Fruit fly (Drosophila melanogaster): ENCODE measurements around the gene alpha-Est4.

The alpha-Est4 gene

DNA sequence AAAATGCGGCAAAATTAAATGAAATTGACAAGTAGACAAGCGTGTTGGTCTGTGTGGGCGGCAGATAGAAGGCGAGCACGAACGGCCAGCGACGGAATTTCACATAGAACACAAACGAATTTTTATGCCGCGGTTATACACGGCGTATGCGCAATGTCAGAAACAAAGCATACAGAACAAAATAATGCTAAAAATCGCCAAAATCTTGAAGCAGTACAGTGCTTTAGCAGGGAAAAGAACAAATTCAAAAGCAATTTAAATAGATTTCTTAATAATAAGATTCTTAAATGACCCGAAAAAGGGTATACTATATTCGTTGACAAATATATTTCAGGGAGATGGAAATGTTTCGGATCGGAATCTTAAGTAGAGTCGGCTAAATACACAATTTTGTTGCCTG lies 37.9 kb downstream of the alpha-Est4 start (continued):
- TF ChIP-seq CG15479 (GFP tag; optimal IDR thresholded peaks at IDR 0.05) (no peak), Lhr (GFP tag; optimal IDR thresholded peaks at IDR 0.05) (no peak), CG14014 (GFP tag; IDR thresholded peaks at IDR 0.05) (peak; percentile 42; the same call in 1 of the 2 replicates), zen (tag; optimal IDR thresholded peaks at IDR 0.05) (no peak), CG6813 (GFP tag; optimal IDR thresholded peaks at IDR 0.05) (no peak), gfzf (GFP tag; optimal IDR thresholded peaks at IDR 0.05) (no peak), CG11695 (GFP tag; IDR thresholded peaks at IDR 0.05) (0 out of 3 replicates have a peak, but pooled peaks have one; percentile 46), CG5245 (GFP tag; optimal IDR thresholded peaks at IDR 0.05) (no peak), esg (GFP tag; conservative IDR thresholded peaks at IDR 0.05) (0 out of 2 replicates have a peak, but pooled peaks have one; percentile 20), her (GFP tag; optimal IDR thresholded peaks at IDR 0.05) (no peak), CG2712 (tag; optimal IDR thresholded peaks at IDR 0.05) (no peak), pros (GFP tag; optimal IDR thresholded peaks at IDR 0.05) (no peak), sens-2 (GFP tag; IDR thresholded peaks at IDR 0.05) (no peak), Opbp (GFP tag; IDR thresholded peaks at IDR 0.05; ENCODE audit: partially characterized antibody) (no peak), CG12236 (GFP tag; optimal IDR thresholded peaks at IDR 0.05) (no peak), CG10267 (tag; optimal IDR thresholded peaks at IDR 0.05) (no peak), corto (GFP tag; optimal IDR thresholded peaks at IDR 0.05) (no peak), CG6272 (GFP tag; IDR thresholded peaks at IDR 0.05) (0 out of 2 replicates have a peak, but pooled peaks have one; percentile 12), HLH4C (GFP tag; IDR thresholded peaks at IDR 0.05; ENCODE audit: partially characterized antibody) (no peak), ci (GFP tag; IDR thresholded peaks at IDR 0.05) (no peak), CG7987 (GFP tag; optimal IDR thresholded peaks at IDR 0.05) (no peak), Adf1 (GFP tag; IDR thresholded peaks at IDR 0.05) (peak; percentile 18; the same call in 1 of the 2 replicates), CG8290 (GFP tag; optimal IDR thresholded peaks at IDR 0.05) (no peak), CG8290 (tag; optimal IDR thresholded peaks at IDR 0.05) (peak in 1 of 2 experiments; percentile 6), bab2 (GFP tag; optimal IDR thresholded peaks at IDR 0.05) (no peak), CG9437 (GFP tag; optimal IDR thresholded peaks at IDR 0.05) (no peak), CG17385 (GFP tag; optimal IDR thresholded peaks at IDR 0.05) (no peak), bbx (GFP tag; IDR thresholded peaks at IDR 0.05; ENCODE audit: partially characterized antibody) (no peak), Poxn (GFP tag; IDR thresholded peaks at IDR 0.05) (no peak), CG11696 (GFP tag; IDR thresholded peaks at IDR 0.05) (no peak), CG10366 (GFP tag; IDR thresholded peaks at IDR 0.05) (peak; percentile 51), CG3838 (GFP tag; optimal IDR thresholded peaks at IDR 0.05) (no peak), Hsf (GFP tag; optimal IDR thresholded peaks at IDR 0.05) (peak; percentile 13), CG11504 (tag; optimal IDR thresholded peaks at IDR 0.05) (peak; percentile 50), CG18619 (GFP tag; optimal IDR thresholded peaks at IDR 0.05) (no peak), br (optimal IDR thresholded peaks at IDR 0.05) (no peak), CG4730 (GFP tag; IDR thresholded peaks at IDR 0.05) (no peak), CG9932 (GFP tag; IDR thresholded peaks at IDR 0.05) (peak; percentile 65), ro (GFP tag; IDR thresholded peaks at IDR 0.05) (no peak), Six4 (GFP tag; optimal IDR thresholded peaks at IDR 0.05) (no peak), exex (tag; optimal IDR thresholded peaks at IDR 0.05) (no peak), D19B (GFP tag; optimal IDR thresholded peaks at IDR 0.05) (peak; percentile 5), CG9609 (GFP tag; optimal IDR thresholded peaks at IDR 0.05) (no peak), Taf1 (GFP tag; IDR thresholded peaks at IDR 0.05) (no peak), sd (tag; optimal IDR thresholded peaks at IDR 0.05) (peak; percentile 82), sens (GFP tag) (peak; percentile 82), Sox102F (GFP tag; optimal IDR thresholded peaks at IDR 0.05) (peak; percentile 38), fd102C (GFP tag; optimal IDR thresholded peaks at IDR 0.05) (no peak), tup (GFP tag; optimal IDR thresholded peaks at IDR 0.05) (no peak), ranshi (GFP tag; IDR thresholded peaks at IDR 0.05) (0 out of 2 replicates have a peak, but pooled peaks have one; percentile 14), Ssrp (tag; optimal IDR thresholded peaks at IDR 0.05) (no peak), crol (GFP tag; IDR thresholded peaks at IDR 0.05) (no peak)

All from whole organism, embryonic.